Worm (Caenorhabditis elegans) whole organism, early embryonic: ENCODE data around the gene srt-34.

ENCODE experiments used
- B0310.2 ChIP-seq: sonication (generic microtip); optimal IDR thresholded peaks from 2 replicates; lab custom pipeline; 2016; ENCODE audit warnings: mild to moderate bottlenecking, missing genetic modification characterization, missing compliant biosample characterization
- F13C5.2 ChIP-seq: sonication (generic microtip); optimal IDR thresholded peaks from 2 replicates; lab custom pipeline; 2017; ENCODE audit warnings: mild to moderate bottlenecking, missing genetic modification characterization, inconsistent platforms, missing compliant biosample characterization
- aly-1 ChIP-seq: sonication (generic microtip); optimal IDR thresholded peaks from 2 replicates; lab custom pipeline; 2016; ENCODE audit warnings: missing genetic modification characterization, missing compliant biosample characterization
- ama-1 ChIP-seq: fragments of 150-350 bp; optimal IDR thresholded peaks from 2 replicates; lab custom pipeline; 2014
- ceh-13 ChIP-seq: fragments of 200-800 bp; sonication (Bioruptor generic); optimal IDR thresholded peaks from 2 replicates; lab custom pipeline; 2018; ENCODE audit warnings: mild to moderate bottlenecking, missing genetic modification characterization, missing compliant biosample characterization
- ceh-36 ChIP-seq: sonication (generic microtip); optimal IDR thresholded peaks from 2 replicates; lab custom pipeline; 2016; ENCODE audit warnings: missing genetic modification characterization, inconsistent platforms, missing compliant biosample characterization
- ets-7 ChIP-seq: sonication (generic microtip); optimal IDR thresholded peaks from 2 replicates; lab custom pipeline; 2016; ENCODE audit warnings: missing genotype, missing genetic modification characterization, missing compliant biosample characterization
- flt-1 ChIP-seq: fragments of 200-800 bp; sonication (Bioruptor generic); IDR thresholded peaks from 2 replicates; pipeline ENCODE4 v1.3.6; 2022; ENCODE audit warnings: missing genetic modification characterization, missing compliant biosample characterization
- hmbx-1 ChIP-seq: sonication (generic microtip); optimal IDR thresholded peaks from 2 replicates; lab custom pipeline; 2016; ENCODE audit warnings: mild to moderate bottlenecking, missing genetic modification characterization, missing compliant biosample characterization
- hmg-4 ChIP-seq: fragments of 200-800 bp; sonication (Bioruptor generic); optimal IDR thresholded peaks from 2 replicates; lab custom pipeline; 2018; ENCODE audit warnings: mild to moderate bottlenecking, missing genetic modification characterization, missing compliant biosample characterization
- hnd-1 ChIP-seq: sonication (generic microtip); optimal IDR thresholded peaks from 2 replicates; lab custom pipeline; 2016; ENCODE audit warnings: missing genetic modification characterization, missing compliant biosample characterization
- pes-1 ChIP-seq: fragments of 200-800 bp; sonication (Bioruptor generic); IDR thresholded peaks from 2 replicates; pipeline ENCODE4 v1.3.6; 2022; ENCODE audit warnings: missing genetic modification reagents, missing genetic modification characterization, missing compliant biosample characterization
- scrt-1 ChIP-seq: fragments of 200-800 bp; sonication (Bioruptor generic); IDR thresholded peaks from 2 replicates; pipeline ENCODE4 v1.3.6; 2022; ENCODE audit warnings: missing genetic modification characterization, missing compliant biosample characterization
- sea-1 ChIP-seq: fragments of 200-800 bp; sonication (Bioruptor generic); conservative IDR thresholded peaks from 2 replicates; pipeline ENCODE4 v1.3.6; 2022; ENCODE audit warnings: missing genetic modification characterization, missing compliant biosample characterization
- tbx-11 ChIP-seq: fragments of 200-800 bp; sonication (Bioruptor generic); IDR thresholded peaks from 2 replicates; pipeline ENCODE4 v1.3.6; 2022; ENCODE audit warnings: missing genetic modification characterization, missing compliant biosample characterization
- tbx-37 ChIP-seq: fragments of 200-800 bp; sonication (Bioruptor generic); conservative IDR thresholded peaks from 2 replicates; pipeline ENCODE4 v1.3.6; 2022; ENCODE audit warnings: missing genetic modification reagents, missing genetic modification characterization, missing compliant biosample characterization
- tra-4 ChIP-seq: sonication (generic microtip); optimal IDR thresholded peaks from 2 replicates; lab custom pipeline; 2017; ENCODE audit warnings: missing genetic modification characterization, missing compliant biosample characterization

The srt-34 gene

DNA sequence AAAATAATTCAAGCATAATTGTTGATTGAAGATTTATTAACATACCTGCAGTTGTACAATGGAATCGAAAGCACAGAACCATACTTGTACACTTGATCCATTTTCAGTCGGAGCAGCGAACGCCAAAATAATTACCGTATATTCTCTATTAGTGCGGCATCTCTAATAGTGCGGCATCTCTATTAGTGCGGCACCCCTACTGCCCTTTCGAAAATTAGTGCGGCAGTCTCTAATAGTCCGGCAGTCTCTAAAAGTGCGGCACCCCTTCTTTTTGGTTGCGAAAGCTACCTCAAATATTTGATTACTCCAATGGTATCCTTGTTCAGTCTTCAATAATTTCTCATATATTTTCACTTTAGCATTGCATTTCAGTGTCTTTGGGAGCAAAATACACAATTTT is at the start of gene srt-34:
srt-34 (minus strand) TSS at position 101 of the 400 bp plus-strand sequence.
- no peak for TF ChIP-seq tbx-11 (GFP tag; lab: Robert Waterston, UW)
- no peak for TF ChIP-seq ceh-13
- TF ChIP-seq hnd-1 (tag; lab: Kevin White, UChicago), result no peak
- TF ChIP-seq aly-1 (tag; lab: Kevin White, UChicago), result no peak
- TF ChIP-seq ceh-36 (tag; lab: Kevin White, UChicago), result no peak
- no peak for TF ChIP-seq B0310.2 (tag; lab: Kevin White, UChicago)
- TF ChIP-seq F13C5.2 (tag; lab: Kevin White, UChicago), result no peak
- no peak for TF ChIP-seq hmbx-1 (tag; lab: Kevin White, UChicago)
- no peak for TF ChIP-seq tbx-37 (GFP tag; lab: Robert Waterston, UW)
- no peak for TF ChIP-seq flt-1 (GFP tag; lab: Robert Waterston, UW)
- no peak for TF ChIP-seq sea-1
- TF ChIP-seq ama-1, result no peak
- no peak for TF ChIP-seq pes-1 (GFP tag; lab: Robert Waterston, UW)
- TF ChIP-seq hmg-4 (GFP tag; lab: Kevin White, UChicago), result no peak
- TF ChIP-seq scrt-1 (GFP tag; lab: Robert Waterston, UW), result no peak
- TF ChIP-seq tra-4 (tag; lab: Kevin White, UChicago), result no peak
- no peak for TF ChIP-seq ets-7 (tag; lab: Kevin White, UChicago)

- no peak for TF ChIP-seq B0310.2 (tag; lab: Kevin White, UChicago)
- no peak for TF ChIP-seq hmg-4 (GFP tag; lab: Kevin White, UChicago)
- TF ChIP-seq hmbx-1 (tag; lab: Kevin White, UChicago), result no peak
- TF ChIP-seq F13C5.2 (tag; lab: Kevin White, UChicago), result no peak
- TF ChIP-seq ets-7 (tag; lab: Kevin White, UChicago), result no peak
- no peak for TF ChIP-seq hnd-1 (tag; lab: Kevin White, UChicago)
- no peak for TF ChIP-seq ama-1
- no peak for TF ChIP-seq tra-4 (tag; lab: Kevin White, UChicago)
- TF ChIP-seq ceh-36 (tag; lab: Kevin White, UChicago), result no peak
- no peak for TF ChIP-seq scrt-1 (GFP tag; lab: Robert Waterston, UW)
- TF ChIP-seq aly-1 (tag; lab: Kevin White, UChicago), result no peak
- TF ChIP-seq tbx-11 (GFP tag; lab: Robert Waterston, UW), result no peak
- TF ChIP-seq ceh-13, result no peak
- no peak for TF ChIP-seq pes-1 (GFP tag; lab: Robert Waterston, UW)
- TF ChIP-seq sea-1, result no peak
- no peak for TF ChIP-seq tbx-37 (GFP tag; lab: Robert Waterston, UW)
- no peak for TF ChIP-seq flt-1 (GFP tag; lab: Robert Waterston, UW)
These were observed 46.9 kb upstream of the srt-34 start, which contains the start of gene srh-240 for ce11 chrV:2864899-2865298. TSS of gene srh-240 (plus strand) at chrV:2865199.

DNA sequence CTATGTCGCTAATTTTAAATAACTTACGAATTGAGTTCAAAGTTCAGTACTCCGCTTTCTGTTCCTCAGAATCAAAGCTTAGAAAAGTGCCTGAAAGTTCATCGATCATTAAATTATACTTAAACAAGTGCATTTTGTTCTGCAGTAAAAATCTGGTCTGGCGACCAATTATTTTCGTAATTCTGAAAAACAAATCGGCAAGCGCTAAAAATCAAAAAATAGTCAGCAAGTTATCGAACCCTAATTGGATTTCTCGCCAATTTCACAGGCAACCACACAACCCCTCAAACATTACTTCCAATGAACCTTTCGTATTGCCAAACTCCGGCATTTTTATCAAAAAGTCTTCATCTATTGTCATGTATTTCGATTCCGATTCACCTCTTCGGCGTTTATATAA is 45.0 kb upstream of the srt-34 start, which contains the start of gene srh-272:
srh-272 (plus strand) TSS at position 301 of the 400 bp plus-strand sequence.
- TF ChIP-seq tbx-37 (GFP tag; lab: Robert Waterston, UW) (no peak), aly-1 (tag; lab: Kevin White, UChicago) (no peak), ets-7 (tag; lab: Kevin White, UChicago) (no peak), B0310.2 (tag; lab: Kevin White, UChicago) (no peak), hmbx-1 (tag; lab: Kevin White, UChicago) (no peak), scrt-1 (GFP tag; lab: Robert Waterston, UW) (no peak), pes-1 (GFP tag; lab: Robert Waterston, UW) (no peak), hnd-1 (tag; lab: Kevin White, UChicago) (no peak), hmg-4 (GFP tag; lab: Kevin White, UChicago) (no peak), flt-1 (GFP tag; lab: Robert Waterston, UW) (no peak), ceh-13 (no peak), ceh-36 (tag; lab: Kevin White, UChicago) (no peak), tbx-11 (GFP tag; lab: Robert Waterston, UW) (no peak), sea-1 (no peak), ama-1 (no peak), tra-4 (tag; lab: Kevin White, UChicago) (no peak)

- no peak for TF ChIP-seq scrt-1 (GFP tag; lab: Robert Waterston, UW)
- TF ChIP-seq ets-7 (tag; lab: Kevin White, UChicago), result no peak
- TF ChIP-seq aly-1 (tag; lab: Kevin White, UChicago), result no peak
- TF ChIP-seq ama-1, result no peak
- TF ChIP-seq sea-1, result no peak
- TF ChIP-seq hmg-4 (GFP tag; lab: Kevin White, UChicago), result no peak
- no peak for TF ChIP-seq tbx-37 (GFP tag; lab: Robert Waterston, UW)
- TF ChIP-seq F13C5.2 (tag; lab: Kevin White, UChicago), result no peak
- TF ChIP-seq hnd-1 (tag; lab: Kevin White, UChicago), result no peak
- no peak for TF ChIP-seq hmbx-1 (tag; lab: Kevin White, UChicago)
- TF ChIP-seq tra-4 (tag; lab: Kevin White, UChicago), result no peak
These were observed 43.5 kb upstream of the srt-34 start, which contains the start of gene srh-270 for ce11 chrV:2861505-2861904. TSS of gene srh-270 (minus strand) at chrV:2861605.

DNA sequence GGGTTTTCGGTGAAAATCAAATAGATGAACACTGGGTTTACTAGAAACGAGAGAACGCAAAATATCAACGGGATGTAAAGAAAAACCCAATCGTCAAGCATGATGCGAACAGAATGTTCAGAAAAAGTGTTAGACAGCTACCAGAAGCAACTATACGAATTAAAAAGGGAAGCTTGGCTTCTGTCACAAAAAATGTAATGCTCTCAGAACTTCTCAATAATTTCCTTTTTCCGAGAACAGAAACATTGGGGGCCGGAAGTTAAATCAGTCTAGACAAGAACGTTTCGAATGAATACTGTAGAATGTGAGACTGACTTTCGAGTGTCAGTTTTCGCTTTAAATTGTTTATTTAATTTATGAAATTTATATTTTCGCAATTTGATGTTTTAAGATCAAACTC is 41.7 kb upstream of the srt-34 start, which contains the start of gene srj-54:
srj-54 (minus strand) TSS at position 101 of the 400 bp plus-strand sequence.
- no peak for TF ChIP-seq tbx-11 (GFP tag; lab: Robert Waterston, UW)
- TF ChIP-seq sea-1, result no peak
- no peak for TF ChIP-seq tra-4 (tag; lab: Kevin White, UChicago)
- no peak for TF ChIP-seq tbx-37 (GFP tag; lab: Robert Waterston, UW)
- TF ChIP-seq scrt-1 (GFP tag; lab: Robert Waterston, UW), result no peak
- no peak for TF ChIP-seq hmg-4 (GFP tag; lab: Kevin White, UChicago)
- TF ChIP-seq ceh-36 (tag; lab: Kevin White, UChicago), result no peak
- TF ChIP-seq pes-1 (GFP tag; lab: Robert Waterston, UW), result no peak
- TF ChIP-seq ama-1, result no peak
- no peak for TF ChIP-seq aly-1 (tag; lab: Kevin White, UChicago)
- TF ChIP-seq hmbx-1 (tag; lab: Kevin White, UChicago), result no peak
- TF ChIP-seq B0310.2 (tag; lab: Kevin White, UChicago), result no peak
- no peak for TF ChIP-seq F13C5.2 (tag; lab: Kevin White, UChicago)
- TF ChIP-seq flt-1 (GFP tag; lab: Robert Waterston, UW), result no peak

DNA sequence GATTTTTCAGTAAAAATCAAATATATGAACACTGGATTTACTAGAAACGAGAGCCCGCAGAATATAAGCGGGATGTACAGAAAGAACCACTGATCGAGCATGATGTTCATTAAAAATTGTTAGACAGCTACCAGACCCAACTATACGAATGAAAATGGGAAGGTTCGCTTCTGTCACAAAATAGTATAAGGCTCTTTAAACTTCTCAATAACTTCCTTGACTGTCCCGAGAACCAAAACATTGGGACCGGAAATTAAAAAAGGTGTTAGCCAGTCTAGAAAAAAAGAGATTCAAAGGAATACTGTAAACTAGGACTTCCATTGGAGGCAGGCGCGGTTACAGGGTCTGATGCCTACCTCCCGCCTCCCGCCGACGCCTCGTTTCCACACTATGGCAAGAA is 39.8 kb upstream of the srt-34 start, which contains the start of gene srj-55:
srj-55 (minus strand) TSS at position 101 of the 400 bp plus-strand sequence.
- no peak for TF ChIP-seq tbx-11 (GFP tag; lab: Robert Waterston, UW)
- no peak for TF ChIP-seq ets-7 (tag; lab: Kevin White, UChicago)
- no peak for TF ChIP-seq flt-1 (GFP tag; lab: Robert Waterston, UW)
- TF ChIP-seq F13C5.2 (tag; lab: Kevin White, UChicago), result no peak
- TF ChIP-seq aly-1 (tag; lab: Kevin White, UChicago), result no peak
- no peak for TF ChIP-seq ama-1
- TF ChIP-seq hnd-1 (tag; lab: Kevin White, UChicago), result no peak
- no peak for TF ChIP-seq hmg-4 (GFP tag; lab: Kevin White, UChicago)
- no peak for TF ChIP-seq tra-4 (tag; lab: Kevin White, UChicago)
- no peak for TF ChIP-seq hmbx-1 (tag; lab: Kevin White, UChicago)
- TF ChIP-seq sea-1, result no peak
